Worm (Caenorhabditis elegans) whole organism, early embryonic: ENCODE measurements around the gene srv-5.

ENCODE experiments used
- B0310.2 ChIP-seq: sonication (generic microtip); optimal IDR thresholded peaks from 2 replicates; lab custom pipeline; 2016; ENCODE audit warnings: mild to moderate bottlenecking, missing genetic modification characterization, missing compliant biosample characterization
- F13C5.2 ChIP-seq: sonication (generic microtip); optimal IDR thresholded peaks from 2 replicates; lab custom pipeline; 2017; ENCODE audit warnings: mild to moderate bottlenecking, missing genetic modification characterization, inconsistent platforms, missing compliant biosample characterization
- aly-1 ChIP-seq: sonication (generic microtip); optimal IDR thresholded peaks from 2 replicates; lab custom pipeline; 2016; ENCODE audit warnings: missing genetic modification characterization, missing compliant biosample characterization
- ama-1 ChIP-seq: fragments of 150-350 bp; optimal IDR thresholded peaks from 2 replicates; lab custom pipeline; 2014
- ceh-13 ChIP-seq: fragments of 200-800 bp; sonication (Bioruptor generic); optimal IDR thresholded peaks from 2 replicates; lab custom pipeline; 2018; ENCODE audit warnings: mild to moderate bottlenecking, missing genetic modification characterization, missing compliant biosample characterization
- ceh-36 ChIP-seq: sonication (generic microtip); optimal IDR thresholded peaks from 2 replicates; lab custom pipeline; 2016; ENCODE audit warnings: missing genetic modification characterization, inconsistent platforms, missing compliant biosample characterization
- ets-7 ChIP-seq: sonication (generic microtip); optimal IDR thresholded peaks from 2 replicates; lab custom pipeline; 2016; ENCODE audit warnings: missing genotype, missing genetic modification characterization, missing compliant biosample characterization
- flt-1 ChIP-seq: fragments of 200-800 bp; sonication (Bioruptor generic); IDR thresholded peaks from 2 replicates; pipeline ENCODE4 v1.3.6; 2022; ENCODE audit warnings: missing genetic modification characterization, missing compliant biosample characterization
- hmbx-1 ChIP-seq: sonication (generic microtip); optimal IDR thresholded peaks from 2 replicates; lab custom pipeline; 2016; ENCODE audit warnings: mild to moderate bottlenecking, missing genetic modification characterization, missing compliant biosample characterization
- hmg-4 ChIP-seq: fragments of 200-800 bp; sonication (Bioruptor generic); optimal IDR thresholded peaks from 2 replicates; lab custom pipeline; 2018; ENCODE audit warnings: mild to moderate bottlenecking, missing genetic modification characterization, missing compliant biosample characterization
- hnd-1 ChIP-seq: sonication (generic microtip); optimal IDR thresholded peaks from 2 replicates; lab custom pipeline; 2016; ENCODE audit warnings: missing genetic modification characterization, missing compliant biosample characterization
- pes-1 ChIP-seq: fragments of 200-800 bp; sonication (Bioruptor generic); IDR thresholded peaks from 2 replicates; pipeline ENCODE4 v1.3.6; 2022; ENCODE audit warnings: missing genetic modification reagents, missing genetic modification characterization, missing compliant biosample characterization
- scrt-1 ChIP-seq: fragments of 200-800 bp; sonication (Bioruptor generic); IDR thresholded peaks from 2 replicates; pipeline ENCODE4 v1.3.6; 2022; ENCODE audit warnings: missing genetic modification characterization, missing compliant biosample characterization
- sea-1 ChIP-seq: fragments of 200-800 bp; sonication (Bioruptor generic); conservative IDR thresholded peaks from 2 replicates; pipeline ENCODE4 v1.3.6; 2022; ENCODE audit warnings: missing genetic modification characterization, missing compliant biosample characterization
- tbx-11 ChIP-seq: fragments of 200-800 bp; sonication (Bioruptor generic); IDR thresholded peaks from 2 replicates; pipeline ENCODE4 v1.3.6; 2022; ENCODE audit warnings: missing genetic modification characterization, missing compliant biosample characterization
- tbx-37 ChIP-seq: fragments of 200-800 bp; sonication (Bioruptor generic); conservative IDR thresholded peaks from 2 replicates; pipeline ENCODE4 v1.3.6; 2022; ENCODE audit warnings: missing genetic modification reagents, missing genetic modification characterization, missing compliant biosample characterization
- tra-4 ChIP-seq: sonication (generic microtip); optimal IDR thresholded peaks from 2 replicates; lab custom pipeline; 2017; ENCODE audit warnings: missing genetic modification characterization, missing compliant biosample characterization

The srv-5 gene

DNA sequence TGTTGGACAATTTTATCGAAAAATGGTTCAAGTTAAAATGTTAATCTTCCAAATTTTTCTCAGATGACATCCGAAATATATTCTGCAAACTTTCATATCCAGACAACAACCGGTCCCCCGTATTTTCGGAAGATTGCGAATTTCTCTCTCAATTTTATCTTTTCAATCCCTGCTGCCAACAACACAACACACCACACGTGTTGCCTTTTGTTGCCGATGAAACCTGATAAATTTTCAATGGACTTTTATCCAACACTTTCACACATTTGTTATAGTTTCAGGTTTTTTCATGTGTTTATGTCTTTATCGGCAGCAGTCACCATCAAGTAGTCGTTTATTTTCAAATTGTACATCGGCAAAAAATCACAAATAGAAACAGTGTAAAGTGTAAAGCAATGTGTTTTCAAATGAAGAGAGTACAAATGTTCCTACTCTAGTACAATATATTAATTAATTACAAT lies 5.9 kb upstream of the srv-5 start:
- TF ChIP-seq hnd-1 (tag; lab: Kevin White, UChicago) (no peak), ceh-36 (no peak), aly-1 (tag; lab: Kevin White, UChicago) (no peak), tra-4 (tag; lab: Kevin White, UChicago) (no peak), ama-1 (lab: Kevin White, UChicago) (no peak), flt-1 (GFP tag; lab: Robert Waterston, UW) (no peak), B0310.2 (tag; lab: Kevin White, UChicago) (no peak), pes-1 (GFP tag; lab: Robert Waterston, UW) (no peak), tbx-37 (GFP tag; lab: Robert Waterston, UW) (no peak)

ce11 chrX:4246867-4247591 lies 5.1 kb upstream of the srv-5 start, which contains the start of gene F48D6.4:
F48D6.4 (minus strand) TSS chrX:4247212.
- TF ChIP-seq pes-1 (GFP tag; lab: Robert Waterston, UW): no peak
- TF ChIP-seq ama-1 (lab: Kevin White, UChicago): no peak
- TF ChIP-seq ceh-13 (GFP tag; lab: Kevin White, UChicago): no peak
- no peak for TF ChIP-seq tra-4 (tag; lab: Kevin White, UChicago)
- no peak for TF ChIP-seq ets-7 (tag; lab: Kevin White, UChicago)
- no peak for TF ChIP-seq scrt-1 (GFP tag; lab: Robert Waterston, UW)

DNA sequence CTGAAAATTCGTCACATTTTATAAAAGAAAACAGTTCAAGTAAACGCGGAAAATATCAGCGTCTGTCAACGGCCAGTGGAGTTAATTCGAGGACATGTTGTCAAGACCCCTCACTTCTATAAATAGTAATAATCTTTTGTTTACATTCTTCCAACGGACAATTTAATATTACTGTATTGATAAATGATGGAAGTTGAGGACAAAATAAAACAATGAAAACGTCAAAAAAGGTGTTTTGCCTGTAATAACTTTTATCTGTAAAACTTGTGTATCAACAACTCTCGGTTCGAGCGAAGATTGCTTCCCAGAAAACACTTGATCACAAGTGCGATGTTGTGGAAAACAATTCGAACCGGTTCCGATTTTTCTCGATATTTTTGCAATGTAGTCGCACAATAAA lies 3.7 kb upstream of the srv-5 start:
- TF ChIP-seq ceh-36 (no peak), flt-1 (GFP tag; lab: Robert Waterston, UW) (no peak), tbx-37 (GFP tag; lab: Robert Waterston, UW) (no peak), scrt-1 (GFP tag; lab: Robert Waterston, UW) (no peak)

DNA sequence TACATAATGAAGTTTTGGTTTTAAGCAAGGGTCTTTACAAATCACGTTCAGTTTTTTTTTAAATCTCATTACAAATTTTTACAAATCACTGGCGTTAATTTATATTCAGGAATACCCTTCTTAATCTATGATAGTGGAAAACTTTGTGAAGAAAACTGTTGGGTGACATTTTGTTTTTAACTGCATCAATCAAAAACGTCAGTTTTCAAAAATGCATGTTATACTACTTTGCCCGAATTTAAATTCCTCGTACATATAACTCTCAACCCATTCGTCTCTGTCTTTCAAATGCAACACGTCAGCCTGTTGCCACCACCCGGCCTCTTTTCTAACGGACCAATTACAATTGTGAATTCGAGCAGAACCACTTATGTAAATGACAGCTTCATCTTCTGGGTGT lies 3.2 kb upstream of the srv-5 start, which contains the start of gene hlh-13:
TSS of gene hlh-13 (plus strand) at position 301 of the 400 bp plus-strand sequence.
- TF ChIP-seq ama-1 (lab: Kevin White, UChicago) (no peak), aly-1 (tag; lab: Kevin White, UChicago) (no peak), B0310.2 (tag; lab: Kevin White, UChicago) (no peak), sea-1 (GFP tag; lab: Robert Waterston, UW) (no peak), hmbx-1 (tag; lab: Kevin White, UChicago) (no peak), ceh-13 (GFP tag; lab: Kevin White, UChicago) (no peak), tra-4 (tag; lab: Kevin White, UChicago) (no peak), hnd-1 (tag; lab: Kevin White, UChicago) (no peak), hmg-4 (no peak), scrt-1 (GFP tag; lab: Robert Waterston, UW) (no peak)

DNA sequence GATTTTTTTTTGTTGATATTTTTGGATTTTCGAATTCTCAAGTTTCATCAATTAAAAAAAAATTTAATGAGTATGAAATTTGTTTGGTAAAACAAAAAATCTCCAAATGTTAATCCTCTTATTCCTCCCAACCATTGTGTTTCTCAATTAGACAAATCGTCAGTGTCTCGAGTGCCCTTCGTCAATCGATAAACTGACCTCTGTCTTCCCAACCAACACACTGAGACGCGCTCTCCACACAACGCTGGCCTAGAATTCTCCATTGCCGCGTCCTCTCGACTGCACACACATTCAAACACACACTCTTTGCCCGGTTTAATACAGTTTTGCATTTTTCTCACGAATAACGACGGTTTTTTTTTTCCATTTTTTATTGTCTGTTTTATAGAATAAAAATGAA lies 2.6 kb downstream of the srv-5 start, which contains the start of gene taf-11.1:
TSS of gene taf-11.1 (plus strand) at position 389 of the 400 bp plus-strand sequence.
- no peak for TF ChIP-seq F13C5.2 (tag; lab: Kevin White, UChicago)
- no peak for TF ChIP-seq sea-1 (GFP tag; lab: Robert Waterston, UW)
- no peak for TF ChIP-seq hmg-4
- no peak for TF ChIP-seq tbx-37 (GFP tag; lab: Robert Waterston, UW)

DNA sequence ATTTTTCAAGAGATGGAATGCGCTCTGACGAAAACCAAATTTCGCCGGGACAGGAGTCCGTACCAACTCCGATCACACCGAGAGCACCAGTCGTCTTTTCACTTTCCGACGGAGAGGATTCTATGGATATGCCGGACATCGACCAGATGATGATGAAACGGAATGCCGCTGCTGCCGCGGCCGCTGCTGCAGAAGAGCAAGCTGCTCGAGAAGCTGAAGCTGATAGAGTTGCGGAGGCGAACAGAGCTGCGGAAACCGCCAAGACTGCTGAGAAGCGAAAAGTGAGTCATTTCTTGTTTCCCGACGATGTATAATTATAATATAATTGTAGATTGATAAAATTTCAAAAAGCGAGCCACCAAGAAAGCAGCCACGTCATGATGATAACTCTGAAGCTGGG lies 3.2 kb downstream of the srv-5 start:
- TF ChIP-seq ets-7 (tag; lab: Kevin White, UChicago): no peak
- TF ChIP-seq tra-4 (tag; lab: Kevin White, UChicago): no peak
- TF ChIP-seq hmbx-1 (tag; lab: Kevin White, UChicago): no peak
- TF ChIP-seq ceh-36: no peak
- no peak for TF ChIP-seq hnd-1 (tag; lab: Kevin White, UChicago)
- no peak for TF ChIP-seq F13C5.2 (tag; lab: Kevin White, UChicago)
- no peak for TF ChIP-seq scrt-1 (GFP tag; lab: Robert Waterston, UW)
- TF ChIP-seq flt-1 (GFP tag; lab: Robert Waterston, UW): no peak
- no peak for TF ChIP-seq tbx-37 (GFP tag; lab: Robert Waterston, UW)
- no peak for TF ChIP-seq aly-1 (tag; lab: Kevin White, UChicago)
- TF ChIP-seq sea-1 (GFP tag; lab: Robert Waterston, UW): no peak
- TF ChIP-seq ama-1 (lab: Kevin White, UChicago): no peak
- no peak for TF ChIP-seq B0310.2 (tag; lab: Kevin White, UChicago)
- TF ChIP-seq hmg-4: no peak

DNA sequence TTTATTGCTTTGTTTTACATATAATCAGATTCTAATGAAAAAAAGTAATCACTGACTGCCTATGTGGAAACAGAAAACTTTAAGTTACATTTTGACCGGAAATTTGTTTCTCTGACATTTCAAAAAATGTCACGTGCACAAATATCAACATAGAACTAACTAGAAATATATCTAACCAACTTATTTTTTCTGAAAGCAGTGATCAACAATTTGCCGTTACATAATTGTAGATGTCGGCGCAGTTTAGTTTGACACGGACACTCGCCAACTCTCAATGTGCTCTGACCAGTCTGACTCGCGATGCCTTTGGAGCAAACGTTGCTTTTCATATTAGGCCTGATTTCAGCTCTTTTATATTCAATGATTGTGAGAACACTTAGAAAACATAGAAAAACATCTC lies 4.6 kb downstream of the srv-5 start, which contains the start of gene srv-6:
TSS of gene srv-6 (plus strand) at position 301 of the 400 bp plus-strand sequence.
- TF ChIP-seq hmg-4 (no peak), pes-1 (GFP tag; lab: Robert Waterston, UW) (no peak), hnd-1 (tag; lab: Kevin White, UChicago) (no peak), scrt-1 (GFP tag; lab: Robert Waterston, UW) (no peak), ama-1 (lab: Kevin White, UChicago) (no peak), tra-4 (tag; lab: Kevin White, UChicago) (no peak), ceh-13 (GFP tag; lab: Kevin White, UChicago) (no peak), ets-7 (tag; lab: Kevin White, UChicago) (no peak), B0310.2 (tag; lab: Kevin White, UChicago) (no peak), sea-1 (GFP tag; lab: Robert Waterston, UW) (no peak), tbx-37 (GFP tag; lab: Robert Waterston, UW) (no peak), ceh-36 (no peak), tbx-11 (GFP tag; lab: Robert Waterston, UW) (no peak), F13C5.2 (tag; lab: Kevin White, UChicago) (no peak), flt-1 (GFP tag; lab: Robert Waterston, UW) (no peak), aly-1 (tag; lab: Kevin White, UChicago) (no peak), hmbx-1 (tag; lab: Kevin White, UChicago) (no peak)
